Worm (Caenorhabditis elegans) whole organism, early embryonic: ENCODE results near the gene ZK742.6.

ENCODE experiments used
- B0310.2 ChIP-seq: sonication (generic microtip); optimal IDR thresholded peaks from 2 replicates; lab custom pipeline; 2016; ENCODE audit warnings: mild to moderate bottlenecking, missing genetic modification characterization, missing compliant biosample characterization
- aly-1 ChIP-seq: sonication (generic microtip); optimal IDR thresholded peaks from 2 replicates; lab custom pipeline; 2016; ENCODE audit warnings: missing genetic modification characterization, missing compliant biosample characterization
- ama-1 ChIP-seq: fragments of 150-350 bp; optimal IDR thresholded peaks from 2 replicates; lab custom pipeline; 2014
- ceh-36 ChIP-seq: sonication (generic microtip); optimal IDR thresholded peaks from 2 replicates; lab custom pipeline; 2016; ENCODE audit warnings: missing genetic modification characterization, inconsistent platforms, missing compliant biosample characterization
- ets-7 ChIP-seq: sonication (generic microtip); optimal IDR thresholded peaks from 2 replicates; lab custom pipeline; 2016; ENCODE audit warnings: missing genotype, missing genetic modification characterization, missing compliant biosample characterization
- flt-1 ChIP-seq: fragments of 200-800 bp; sonication (Bioruptor generic); IDR thresholded peaks from 2 replicates; pipeline ENCODE4 v1.3.6; 2022; ENCODE audit warnings: missing genetic modification characterization, missing compliant biosample characterization
- hmbx-1 ChIP-seq: sonication (generic microtip); optimal IDR thresholded peaks from 2 replicates; lab custom pipeline; 2016; ENCODE audit warnings: mild to moderate bottlenecking, missing genetic modification characterization, missing compliant biosample characterization
- hmg-4 ChIP-seq: fragments of 200-800 bp; sonication (Bioruptor generic); optimal IDR thresholded peaks from 2 replicates; lab custom pipeline; 2018; ENCODE audit warnings: mild to moderate bottlenecking, missing genetic modification characterization, missing compliant biosample characterization
- hnd-1 ChIP-seq: sonication (generic microtip); optimal IDR thresholded peaks from 2 replicates; lab custom pipeline; 2016; ENCODE audit warnings: missing genetic modification characterization, missing compliant biosample characterization
- pes-1 ChIP-seq: fragments of 200-800 bp; sonication (Bioruptor generic); IDR thresholded peaks from 2 replicates; pipeline ENCODE4 v1.3.6; 2022; ENCODE audit warnings: missing genetic modification reagents, missing genetic modification characterization, missing compliant biosample characterization
- scrt-1 ChIP-seq: fragments of 200-800 bp; sonication (Bioruptor generic); IDR thresholded peaks from 2 replicates; pipeline ENCODE4 v1.3.6; 2022; ENCODE audit warnings: missing genetic modification characterization, missing compliant biosample characterization
- tbx-11 ChIP-seq: fragments of 200-800 bp; sonication (Bioruptor generic); IDR thresholded peaks from 2 replicates; pipeline ENCODE4 v1.3.6; 2022; ENCODE audit warnings: missing genetic modification characterization, missing compliant biosample characterization
- tbx-37 ChIP-seq: fragments of 200-800 bp; sonication (Bioruptor generic); conservative IDR thresholded peaks from 2 replicates; pipeline ENCODE4 v1.3.6; 2022; ENCODE audit warnings: missing genetic modification reagents, missing genetic modification characterization, missing compliant biosample characterization
- tra-4 ChIP-seq: sonication (generic microtip); optimal IDR thresholded peaks from 2 replicates; lab custom pipeline; 2017; ENCODE audit warnings: missing genetic modification characterization, missing compliant biosample characterization

The ZK742.6 gene

DNA sequence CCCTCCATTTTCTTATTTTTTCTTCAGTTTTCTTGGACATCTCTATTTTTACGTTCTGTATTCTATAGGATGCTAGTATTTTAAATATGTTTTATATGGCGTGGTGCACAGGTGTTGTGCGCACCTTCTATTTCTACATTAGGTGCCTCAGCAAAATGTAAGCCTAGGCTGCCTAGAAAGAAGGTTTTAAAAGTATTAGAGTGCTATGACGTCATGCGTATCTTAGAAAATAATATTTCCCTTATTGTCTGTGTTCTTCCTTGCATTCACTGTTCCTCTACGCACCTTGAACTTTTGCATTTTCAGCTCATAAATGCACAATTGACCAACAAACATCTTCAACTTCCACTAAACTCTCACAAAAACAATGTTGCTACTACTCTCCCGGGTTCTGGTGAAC is 43.8 kb downstream of the ZK742.6 start, which contains the start of gene frpr-3:
frpr-3 (plus strand) TSS at position 301 of the 400 bp plus-strand sequence.
- TF ChIP-seq pes-1 (GFP tag; lab: Robert Waterston, UW) (no peak), ceh-36 (tag; lab: Kevin White, UChicago) (no peak), hmg-4 (no peak), hnd-1 (no peak), tra-4 (tag; lab: Kevin White, UChicago) (no peak), flt-1 (no peak), ets-7 (no peak), tbx-11 (no peak), B0310.2 (tag; lab: Kevin White, UChicago) (no peak), aly-1 (tag; lab: Kevin White, UChicago) (no peak), scrt-1 (GFP tag; lab: Robert Waterston, UW) (no peak), ama-1 (lab: Kevin White, UChicago) (no peak), hmbx-1 (tag; lab: Kevin White, UChicago) (no peak), tbx-37 (no peak)
